Worm (Caenorhabditis elegans): ENCODE data around the gene Y9C2UA.1.

Y9C2UA.1 gene

DNA sequence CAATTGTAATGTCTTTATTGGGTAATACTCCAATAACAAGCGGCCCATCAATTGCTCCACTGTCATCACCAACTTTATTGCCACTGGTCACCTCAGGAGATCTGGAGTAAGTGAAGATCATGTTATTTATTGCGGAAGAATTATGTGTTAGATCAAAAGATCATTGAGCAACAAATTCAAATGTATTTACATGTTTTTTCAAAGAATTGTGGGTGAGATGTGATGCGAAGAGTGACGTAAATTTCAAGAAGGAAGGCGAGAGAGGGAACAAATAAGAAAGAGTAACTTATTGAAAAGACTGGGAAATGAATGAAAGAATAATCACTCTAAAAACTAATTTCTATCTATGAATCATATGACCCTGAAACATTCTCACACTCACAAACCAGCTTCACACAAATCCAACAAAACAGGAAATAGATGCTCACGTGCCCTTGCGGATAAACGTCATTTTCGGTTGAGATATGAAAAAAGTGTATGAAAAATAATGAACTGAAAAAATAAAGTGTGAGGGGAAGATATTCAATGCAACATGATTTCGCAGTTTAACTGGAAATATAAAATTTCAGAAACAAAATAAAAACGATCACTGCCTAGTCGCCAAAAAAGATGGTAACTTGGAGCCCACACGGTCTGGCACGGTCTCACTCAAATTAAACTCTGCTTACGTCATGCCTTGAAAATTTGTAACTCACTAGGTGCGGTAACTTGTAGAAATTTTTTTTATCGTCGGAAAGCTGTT lies 18.5 kb upstream of the Y9C2UA.1 start:
- TF ChIP-seq bed-3 (GFP tag; optimal IDR thresholded peaks at IDR 0.05) (no peak), hlh-1 (tag; optimal IDR thresholded peaks at IDR 0.05) (no peak), ces-1 (GFP tag; optimal IDR thresholded peaks at IDR 0.05) (no peak), zip-8 (tag; optimal IDR thresholded peaks at IDR 0.05) (no peak), ham-2 (GFP tag; optimal IDR thresholded peaks at IDR 0.05) (no peak), mep-1 (tag; optimal IDR thresholded peaks at IDR 0.05) (no peak)

DNA sequence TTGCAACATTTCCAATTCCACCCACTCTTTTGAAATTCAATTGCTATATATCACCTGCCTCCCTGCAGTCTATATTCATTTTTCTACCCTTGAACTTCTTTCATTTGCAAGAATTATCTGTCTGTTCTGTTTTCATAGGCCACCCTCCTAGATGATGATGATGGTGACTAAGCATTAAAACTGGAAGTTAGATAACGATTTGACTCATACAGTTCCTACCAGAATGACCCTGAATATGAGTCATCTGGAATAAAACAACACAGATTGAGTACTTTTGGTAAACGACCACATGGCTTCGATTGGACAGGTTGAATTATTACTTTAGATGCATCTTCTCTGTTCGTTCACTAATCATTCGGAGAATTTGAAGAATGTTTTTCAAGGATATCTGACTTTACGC lies 15.1 kb upstream of the Y9C2UA.1 start:
- TF ChIP-seq unc-62 (GFP tag; optimal IDR thresholded peaks at IDR 0.05) = no peak
- no peak for TF ChIP-seq drap-1 (GFP tag; optimal IDR thresholded peaks at IDR 0.05)
- no peak for TF ChIP-seq nhr-28 (tag; optimal IDR thresholded peaks at IDR 0.05)
- no peak for TF ChIP-seq flh-1 (GFP tag; optimal IDR thresholded peaks at IDR 0.05)
- TF ChIP-seq nhr-76 (tag; optimal IDR thresholded peaks at IDR 0.05) = no peak
- no peak for TF ChIP-seq nhr-2 (tag; optimal IDR thresholded peaks at IDR 0.05)
- no peak for TF ChIP-seq bed-3 (GFP tag; optimal IDR thresholded peaks at IDR 0.05)
- no peak for TF ChIP-seq M03D4.4 (tag; optimal IDR thresholded peaks at IDR 0.05)
- TF ChIP-seq ceh-83 (GFP tag; optimal IDR thresholded peaks at IDR 0.05) = no peak
- TF ChIP-seq tbx-8 (GFP tag; optimal IDR thresholded peaks at IDR 0.05) = no peak
- TF ChIP-seq sem-2 (GFP tag; optimal IDR thresholded peaks at IDR 0.05) = no peak
- no peak for TF ChIP-seq snpc-4 (tag; optimal IDR thresholded peaks at IDR 0.05)
- no peak for TF ChIP-seq cnd-1 (tag; optimal IDR thresholded peaks at IDR 0.05)

DNA sequence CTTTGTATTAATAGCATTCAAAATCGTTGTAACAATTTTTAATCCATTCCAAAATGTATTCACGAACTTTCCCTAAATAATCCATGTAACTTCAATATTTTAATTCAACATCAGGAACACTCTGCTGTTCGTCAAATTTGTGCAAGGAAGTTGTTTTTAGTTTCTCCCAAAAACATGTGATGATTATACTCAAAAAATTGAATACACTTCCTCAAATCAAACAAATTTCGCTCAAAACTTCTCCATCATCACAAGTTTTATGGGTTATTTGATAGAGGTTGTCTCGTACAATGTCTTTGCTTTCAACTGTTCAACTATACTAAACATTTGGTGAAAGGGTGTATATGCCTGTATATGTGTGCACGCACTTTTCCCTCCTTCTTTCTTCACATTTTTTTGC lies 14.4 kb upstream of the Y9C2UA.1 start:
- no peak for TF ChIP-seq sptf-1 (tag; optimal IDR thresholded peaks at IDR 0.05)
- no peak for TF ChIP-seq elt-3 (tag; optimal IDR thresholded peaks at IDR 0.05)
- no peak for TF ChIP-seq bed-3 (GFP tag; optimal IDR thresholded peaks at IDR 0.05)

DNA sequence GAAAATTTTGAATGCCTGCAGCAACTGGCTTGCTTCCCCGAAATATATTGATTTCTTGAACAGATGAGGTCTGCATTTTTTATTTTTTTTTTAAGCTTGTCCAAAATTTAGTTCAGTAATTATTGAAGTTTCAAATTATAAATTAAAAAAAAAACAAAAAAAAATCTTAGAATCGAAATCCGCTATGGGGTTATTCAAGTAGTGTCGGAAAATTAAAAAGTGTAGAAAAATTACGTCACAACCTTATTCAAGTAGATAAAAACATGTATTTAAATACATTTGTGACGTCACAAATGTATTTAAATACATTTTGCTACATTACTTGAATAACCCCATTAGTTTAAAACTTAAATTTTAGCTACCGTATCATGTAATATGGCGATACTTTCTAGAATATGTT lies 13.9 kb upstream of the Y9C2UA.1 start:
- TF ChIP-seq zip-8 (tag; optimal IDR thresholded peaks at IDR 0.05) = peak; percentile 95

DNA sequence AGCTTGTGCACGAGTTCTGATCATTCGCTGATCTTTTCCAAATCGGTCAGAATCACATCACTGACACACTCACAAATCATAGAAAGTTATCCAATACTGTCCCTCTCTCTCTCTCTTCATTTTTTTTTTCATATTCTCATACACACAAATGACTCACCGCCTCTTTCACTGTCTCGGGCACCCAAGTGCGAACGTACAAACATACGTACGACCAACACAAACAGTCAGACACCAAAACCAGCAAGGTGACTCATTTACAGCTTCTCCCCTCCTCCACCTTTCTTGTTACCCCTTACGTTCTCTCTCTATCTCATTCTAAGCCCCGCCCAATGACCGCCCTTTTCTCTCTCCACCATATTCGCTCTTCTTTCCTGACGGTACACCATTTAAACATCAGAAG lies 12.5 kb upstream of the Y9C2UA.1 start:
- TF ChIP-seq ceh-43 (GFP tag; optimal IDR thresholded peaks at IDR 0.05) = no peak
- no peak for TF ChIP-seq nhr-237 (tag; optimal IDR thresholded peaks at IDR 0.05)
- no peak for TF ChIP-seq nhr-2 (tag; optimal IDR thresholded peaks at IDR 0.05)
- no peak for TF ChIP-seq mab-5 (tag; optimal IDR thresholded peaks at IDR 0.05)
- no peak for TF ChIP-seq M03D4.4 (tag; optimal IDR thresholded peaks at IDR 0.05)
- TF ChIP-seq lin-13 (tag; optimal IDR thresholded peaks at IDR 0.05) = no peak
- no peak for TF ChIP-seq nhr-76 (tag; optimal IDR thresholded peaks at IDR 0.05)
- no peak for TF ChIP-seq unc-120 (tag; optimal IDR thresholded peaks at IDR 0.05; ENCODE audit: poor library complexity, severe bottlenecking)
- TF ChIP-seq ceh-39 (tag; optimal IDR thresholded peaks at IDR 0.05) = no peak
- no peak for TF ChIP-seq flh-1 (GFP tag; optimal IDR thresholded peaks at IDR 0.05)
- no peak for TF ChIP-seq unc-62 (GFP tag; optimal IDR thresholded peaks at IDR 0.05)
- TF ChIP-seq cnd-1 (tag; optimal IDR thresholded peaks at IDR 0.05) = no peak
- TF ChIP-seq elt-3 (tag; optimal IDR thresholded peaks at IDR 0.05) = no peak
- no peak for TF ChIP-seq zip-8 (tag; optimal IDR thresholded peaks at IDR 0.05)
- no peak for TF ChIP-seq ham-2 (GFP tag; optimal IDR thresholded peaks at IDR 0.05)
- TF ChIP-seq sem-2 (GFP tag; optimal IDR thresholded peaks at IDR 0.05) = no peak
- TF ChIP-seq lin-32 (GFP tag; optimal IDR thresholded peaks at IDR 0.05) = no peak

DNA sequence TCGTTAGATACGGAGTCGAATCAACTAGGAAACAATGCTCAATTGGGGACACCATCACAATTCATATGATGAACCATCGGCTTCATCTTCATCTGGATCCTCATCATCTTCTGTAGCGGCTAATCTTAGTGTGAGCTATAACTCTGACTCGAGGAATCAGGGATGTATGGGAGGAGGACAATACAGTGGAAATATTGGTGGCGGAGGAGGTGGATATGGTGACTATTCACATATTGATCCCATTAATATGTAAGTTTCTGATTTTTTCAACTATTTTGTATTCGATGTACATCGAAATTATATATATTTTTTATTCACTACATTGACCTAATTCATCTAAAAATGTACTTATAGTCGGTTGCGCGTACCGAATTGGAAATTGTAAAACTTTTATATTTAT lies 12.1 kb upstream of the Y9C2UA.1 start:
- TF ChIP-seq ceh-43 (GFP tag; optimal IDR thresholded peaks at IDR 0.05) (no peak), pha-4 (tag; optimal IDR thresholded peaks at IDR 0.05) (no peak), mab-5 (tag; optimal IDR thresholded peaks at IDR 0.05) (no peak), unc-39 (tag; optimal IDR thresholded peaks at IDR 0.05) (no peak), nhr-2 (tag; optimal IDR thresholded peaks at IDR 0.05) (no peak), lsy-2 (tag; optimal IDR thresholded peaks at IDR 0.05) (no peak), nhr-237 (tag; optimal IDR thresholded peaks at IDR 0.05) (no peak), drap-1 (GFP tag; optimal IDR thresholded peaks at IDR 0.05) (no peak), elt-3 (tag; optimal IDR thresholded peaks at IDR 0.05) (no peak), snpc-4 (tag; optimal IDR thresholded peaks at IDR 0.05) (no peak), nhr-76 (tag; optimal IDR thresholded peaks at IDR 0.05) (no peak), ham-2 (GFP tag; optimal IDR thresholded peaks at IDR 0.05) (no peak), ces-1 (GFP tag; optimal IDR thresholded peaks at IDR 0.05) (no peak), mls-2 (tag; optimal IDR thresholded peaks at IDR 0.05) (no peak), lin-13 (tag; optimal IDR thresholded peaks at IDR 0.05) (no peak), nhr-28 (tag; optimal IDR thresholded peaks at IDR 0.05) (no peak), ceh-39 (tag; optimal IDR thresholded peaks at IDR 0.05) (no peak), unc-120 (tag; optimal IDR thresholded peaks at IDR 0.05; ENCODE audit: poor library complexity, severe bottlenecking) (no peak), ztf-11 (tag; optimal IDR thresholded peaks at IDR 0.05) (no peak), unc-62 (GFP tag; optimal IDR thresholded peaks at IDR 0.05) (no peak)
